Fruit fly (Drosophila melanogaster) whole organism, pupa: ENCODE results near the gene CG13720.

Experiments used
- CG10348 ChIP-seq: fragments of 200-800 bp; sonication (Bioruptor generic); IDR thresholded peaks from 2 replicates; pipeline ENCODE4 v1.3.6; 2022; ENCODE audit warnings: missing biosample characterization, missing genetic modification characterization
- CG12605 ChIP-seq: fragments of 200-800 bp; sonication (Bioruptor generic); IDR thresholded peaks from 2 replicates; pipeline ENCODE4 v1.3.6; 2022; ENCODE audit warnings: missing biosample characterization, missing genetic modification characterization
- CG13204 ChIP-seq: fragments of 200-800 bp; sonication (Bioruptor generic); optimal IDR thresholded peaks from 2 replicates; lab custom pipeline; 2018; ENCODE audit warnings: missing biosample characterization, mild to moderate bottlenecking, missing genetic modification characterization, moderate library complexity
- CG14655 ChIP-seq: fragments of 200-800 bp; sonication (Bioruptor generic); optimal IDR thresholded peaks from 3 replicates; lab custom pipeline; 2017; ENCODE audit warnings: mild to moderate bottlenecking, missing biosample characterization, missing genetic modification reagents, missing genetic modification characterization
- CG15710 ChIP-seq: fragments of 200-800 bp; sonication (Bioruptor generic); optimal IDR thresholded peaks from 2 replicates; lab custom pipeline; 2018; ENCODE audit warnings: missing biosample characterization, mild to moderate bottlenecking, missing genetic modification characterization, moderate library complexity
- CG17806 ChIP-seq: fragments of 200-800 bp; sonication (Bioruptor generic); optimal IDR thresholded peaks from 2 replicates; lab custom pipeline; 2018; ENCODE audit warnings: missing biosample characterization, mild to moderate bottlenecking, missing genetic modification characterization, moderate library complexity
- CG32121 ChIP-seq: fragments of 200-800 bp; sonication (Bioruptor generic); IDR thresholded peaks from 2 replicates; pipeline ENCODE4 v1.3.6; 2022; ENCODE audit warnings: missing biosample characterization, missing genetic modification characterization
- CG34367 ChIP-seq: fragments of 200-800 bp; sonication (Bioruptor generic); optimal IDR thresholded peaks from 2 replicates; lab custom pipeline; 2018; ENCODE audit warnings: missing biosample characterization, mild to moderate bottlenecking, missing genetic modification characterization
- CG9948 ChIP-seq: fragments of 200-800 bp; sonication (Bioruptor generic); optimal IDR thresholded peaks from 2 replicates; lab custom pipeline; 2018; ENCODE audit warnings: missing biosample characterization, mild to moderate bottlenecking, missing genetic modification characterization, moderate library complexity
- D1 ChIP-seq: fragments of 200-800 bp; sonication (Bioruptor generic); optimal IDR thresholded peaks from 2 replicates; lab custom pipeline; 2018; ENCODE audit warnings: missing biosample characterization, mild to moderate bottlenecking, missing genetic modification characterization, moderate library complexity
- EcR ChIP-seq: fragments of 200-800 bp; sonication (Bioruptor generic); optimal IDR thresholded peaks from 3 replicates; lab custom pipeline; 2019; ENCODE audit warnings: missing biosample characterization, missing genetic modification characterization, mild to moderate bottlenecking, moderate library complexity, missing genetic modification reagents
- Ets98B ChIP-seq: fragments of 200-800 bp; sonication (Bioruptor generic); IDR thresholded peaks from 2 replicates; pipeline ENCODE4 v1.3.6; 2022; ENCODE audit warnings: missing biosample characterization, missing genetic modification characterization
- Pif1A ChIP-seq: fragments of 200-800 bp; sonication (Bioruptor generic); optimal IDR thresholded peaks from 3 replicates; lab custom pipeline; 2016; ENCODE audit warnings: missing biosample characterization, missing genetic modification characterization
- Pif1B ChIP-seq: fragments of 200-800 bp; sonication (Bioruptor generic); optimal IDR thresholded peaks from 3 replicates; lab custom pipeline; 2016; ENCODE audit warnings: missing biosample characterization, missing genetic modification characterization
- Snoo ChIP-seq: fragments of 200-800 bp; sonication (Bioruptor generic); optimal IDR thresholded peaks from 3 replicates; lab custom pipeline; 2017; ENCODE audit warnings: missing biosample characterization, mild to moderate bottlenecking, missing genetic modification characterization, inconsistent platforms
- fd96Ca ChIP-seq: fragments of 200-800 bp; sonication (Bioruptor generic); IDR thresholded peaks from 3 replicates; pipeline ENCODE4 v1.3.6; 2022; ENCODE audit warnings: missing biosample characterization, missing genetic modification characterization
- gl ChIP-seq: fragments of 200-800 bp; sonication (Bioruptor generic); optimal IDR thresholded peaks from 2 replicates; lab custom pipeline; 2018; ENCODE audit warnings: missing biosample characterization, mild to moderate bottlenecking, missing genetic modification characterization
- rn ChIP-seq: fragments of 200-800 bp; sonication (Bioruptor generic); IDR thresholded peaks from 2 replicates; pipeline ENCODE4 v1.3.6; 2022; ENCODE audit warnings: missing biosample characterization, missing genetic modification characterization

The CG13720 gene

DNA sequence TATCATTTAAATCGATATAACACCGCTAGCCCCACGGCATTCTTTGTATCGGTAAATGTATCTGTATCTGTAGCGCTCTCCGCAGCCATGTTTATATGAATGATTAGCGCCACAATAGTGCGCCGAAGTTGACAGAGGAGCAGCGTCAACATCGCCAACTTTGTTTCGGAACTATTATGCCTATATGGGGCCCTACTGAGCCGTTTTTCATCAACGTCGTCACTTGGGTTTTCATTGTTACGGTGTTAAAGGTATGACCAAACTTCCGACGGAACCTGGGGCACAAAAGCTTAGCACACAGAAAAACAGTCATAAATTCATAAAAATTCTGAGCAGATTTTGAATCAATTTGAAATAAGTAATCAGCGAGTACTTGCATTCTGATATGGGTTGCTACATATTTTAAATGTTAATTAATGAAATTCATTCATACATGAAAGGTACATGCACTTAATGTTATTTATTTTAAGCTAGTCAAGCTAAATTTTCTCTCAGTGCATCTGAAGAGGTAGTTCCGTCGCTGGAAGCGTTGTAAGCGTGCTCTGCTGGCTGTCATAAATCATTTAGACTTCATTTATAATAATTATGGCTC lies 38.8 kb downstream of the CG13720 start, which contains the start of gene CG15023:
Gene CG15023 (minus strand): TSS at position 51 of the 592 bp plus-strand sequence.
- TF ChIP-seq CG14655 (GFP tag; lab: Kevin White, UChicago) = peak; percentile 12
- TF ChIP-seq Ets98B (GFP tag; lab: Robert Waterston, UW) = no peak

DNA sequence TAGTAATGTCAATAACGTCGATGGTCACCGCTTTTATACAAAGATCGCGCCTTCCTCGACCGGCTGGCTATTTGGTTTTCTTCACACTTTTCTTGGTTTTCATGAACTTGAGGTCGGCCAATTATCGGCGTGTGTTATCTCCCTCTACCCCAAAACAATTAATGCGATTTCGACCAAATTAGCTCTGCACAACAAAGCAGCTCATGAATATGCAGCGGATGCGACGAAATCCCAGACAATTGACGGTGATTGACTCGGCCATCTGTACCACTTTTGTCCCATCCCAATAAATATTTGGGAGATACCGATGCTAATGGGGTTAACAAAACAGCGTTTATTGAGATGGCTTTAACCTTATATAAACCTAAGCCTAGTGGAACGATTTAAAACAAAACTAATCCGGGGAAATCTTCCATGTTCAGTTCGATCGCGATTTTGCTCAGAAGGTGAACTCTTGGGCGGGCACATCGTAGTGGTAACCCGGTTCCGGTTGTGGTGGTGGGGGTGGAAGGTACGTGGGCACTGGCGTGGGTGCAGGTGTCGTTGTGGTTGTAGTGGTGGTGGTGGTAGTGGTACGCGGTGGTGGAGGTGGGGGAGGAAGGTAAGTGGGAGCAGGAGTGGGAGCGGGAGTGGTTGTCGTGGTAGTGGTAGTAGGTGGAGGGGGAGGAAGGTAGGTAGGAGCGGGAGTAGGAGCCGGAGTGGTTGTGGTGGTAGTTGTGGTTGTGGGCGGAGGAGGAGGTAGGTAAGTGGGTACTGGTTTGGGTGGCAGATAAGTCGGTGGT lies 39.8 kb downstream of the CG13720 start, which contains the start of gene CG15022:
Gene CG15022 (minus strand): TSS at position 11 of the 782 bp plus-strand sequence.
- TF ChIP-seq Pif1B (GFP tag; lab: Kevin White, UChicago) (no peak), rn (GFP tag; lab: Robert Waterston, UW) (no peak), gl (tag; lab: Kevin White, UChicago) (no peak)

DNA sequence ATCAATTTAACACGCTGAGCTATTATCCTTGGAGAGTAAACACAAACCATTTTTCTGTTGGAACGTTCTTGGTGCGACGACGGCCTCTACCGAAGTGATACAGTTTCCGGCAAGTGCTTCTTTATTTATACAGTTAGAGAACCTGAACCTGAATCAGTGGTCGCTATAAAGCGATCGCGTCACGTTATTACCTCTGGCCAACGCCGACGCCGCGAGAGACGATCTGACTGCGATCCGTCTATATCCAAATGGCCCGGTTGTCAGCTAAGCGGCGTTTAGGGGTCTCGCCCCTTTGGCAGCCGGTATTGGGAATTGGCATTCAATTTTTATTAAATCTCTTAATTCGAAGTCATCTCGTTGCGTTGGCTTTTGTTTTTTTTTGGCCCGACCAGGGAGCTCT lies 42.2 kb downstream of the CG13720 start, which contains the start of gene CG11345:
Gene CG11345 (minus strand): TSS at position 101 of the 400 bp plus-strand sequence.
- TF ChIP-seq CG13204 = no peak
- no peak for TF ChIP-seq gl (tag; lab: Kevin White, UChicago)
- TF ChIP-seq CG17806 (tag; lab: Kevin White, UChicago) = no peak
- TF ChIP-seq Pif1B (GFP tag; lab: Kevin White, UChicago) = no peak
- TF ChIP-seq CG32121 (GFP tag; lab: Robert Waterston, UW) = no peak
- TF ChIP-seq CG14655 (GFP tag; lab: Kevin White, UChicago) = no peak
- TF ChIP-seq Ets98B (GFP tag; lab: Robert Waterston, UW) = no peak
- TF ChIP-seq CG12605 (GFP tag; lab: Robert Waterston, UW) = no peak
- TF ChIP-seq EcR (GFP tag; lab: Kevin White, UChicago) = no peak
- TF ChIP-seq CG9948 = no peak
- TF ChIP-seq Pif1A (GFP tag; lab: Kevin White, UChicago) = no peak
- TF ChIP-seq CG10348 = no peak
- no peak for TF ChIP-seq CG15710 (tag; lab: Kevin White, UChicago)
- TF ChIP-seq fd96Ca = no peak
- no peak for TF ChIP-seq Snoo
- TF ChIP-seq CG34367 = no peak
- no peak for TF ChIP-seq D1
